Fruit fly (Drosophila melanogaster) whole organism, prepupa: ENCODE measurements around the gene CG3223.

Source experiments
- CG10631 ChIP-seq: fragments of 200-800 bp; sonication (Bioruptor generic); optimal IDR thresholded peaks from 2 replicates; lab custom pipeline; 2016; ENCODE audit warnings: missing biosample characterization, missing genetic modification characterization
- CG10669 ChIP-seq: fragments of 200-800 bp; sonication (Bioruptor generic); optimal IDR thresholded peaks from 3 replicates; lab custom pipeline; 2018; ENCODE audit warnings: missing biosample characterization, mild to moderate bottlenecking, missing genetic modification characterization, moderate library complexity
- CG11762 ChIP-seq: fragments of 200-800 bp; sonication (Bioruptor generic); optimal IDR thresholded peaks from 3 replicates; lab custom pipeline; 2016; ENCODE audit warnings: missing biosample characterization, missing genetic modification characterization; ENCODE audit not compliant: insufficient read depth
- CG15336 ChIP-seq: fragments of 200-800 bp; sonication (Bioruptor generic); IDR thresholded peaks from 2 replicates; pipeline ENCODE4 v1.3.6; 2022; ENCODE audit warnings: missing biosample characterization, missing genetic modification characterization
- CG1621 ChIP-seq: fragments of 200-800 bp; sonication (Bioruptor generic); optimal IDR thresholded peaks from 3 replicates; lab custom pipeline; 2018; ENCODE audit warnings: missing biosample characterization, mild to moderate bottlenecking, missing genetic modification characterization
- CG16779 ChIP-seq: fragments of 200-800 bp; sonication (Bioruptor generic); optimal IDR thresholded peaks from 3 replicates; lab custom pipeline; 2017; ENCODE audit warnings: missing biosample characterization, mild to moderate bottlenecking, missing genetic modification characterization
- CG31627 ChIP-seq: fragments of 200-800 bp; sonication (Bioruptor generic); optimal IDR thresholded peaks from 3 replicates; lab custom pipeline; 2016; ENCODE audit warnings: missing biosample characterization, missing genetic modification characterization
- CG34406 ChIP-seq: fragments of 200-800 bp; sonication (Bioruptor generic); optimal IDR thresholded peaks from 3 replicates; lab custom pipeline; 2016; ENCODE audit warnings: missing biosample characterization, missing genetic modification characterization
- CG3919 ChIP-seq: fragments of 200-800 bp; sonication (Bioruptor generic); optimal IDR thresholded peaks from 3 replicates; lab custom pipeline; 2016; ENCODE audit warnings: missing biosample characterization, missing genetic modification characterization
- CG4318 ChIP-seq: fragments of 200-800 bp; sonication (Bioruptor generic); optimal IDR thresholded peaks from 3 replicates; lab custom pipeline; 2017; ENCODE audit warnings: missing biosample characterization, mild to moderate bottlenecking, missing genetic modification characterization
- CG6792 ChIP-seq: fragments of 200-800 bp; sonication (Bioruptor generic); optimal IDR thresholded peaks from 3 replicates; lab custom pipeline; 2016; ENCODE audit warnings: missing biosample characterization, missing genetic modification characterization
- CG6808 ChIP-seq: fragments of 200-800 bp; sonication (Bioruptor generic); optimal IDR thresholded peaks from 3 replicates; lab custom pipeline; 2017; ENCODE audit warnings: missing biosample characterization, missing genetic modification characterization, mild to moderate bottlenecking, moderate library complexity, missing genetic modification reagents
- CG6854 ChIP-seq: fragments of 200-800 bp; sonication (Bioruptor generic); optimal IDR thresholded peaks from 2 replicates; lab custom pipeline; 2017; ENCODE audit warnings: missing biosample characterization, mild to moderate bottlenecking, missing genetic modification characterization
- CG7368 ChIP-seq: fragments of 200-800 bp; sonication (Bioruptor generic); optimal IDR thresholded peaks from 3 replicates; lab custom pipeline; 2016; ENCODE audit warnings: missing biosample characterization, missing genetic modification characterization
- CG8119 ChIP-seq: fragments of 200-800 bp; sonication (Bioruptor generic); IDR thresholded peaks from 3 replicates; pipeline ENCODE4 v1.3.6; 2022; ENCODE audit warnings: missing biosample characterization, missing genetic modification characterization
- CG8319 ChIP-seq: fragments of 200-800 bp; sonication (Bioruptor generic); optimal IDR thresholded peaks from 3 replicates; lab custom pipeline; 2016; ENCODE audit warnings: missing biosample characterization, missing genetic modification characterization
- CG8632 ChIP-seq: fragments of 200-800 bp; sonication (Bioruptor generic); optimal IDR thresholded peaks from 3 replicates; lab custom pipeline; 2016; ENCODE audit warnings: missing biosample characterization, missing genetic modification characterization
- CG9139 ChIP-seq: fragments of 200-800 bp; sonication (Bioruptor generic); optimal IDR thresholded peaks from 3 replicates; lab custom pipeline; 2017; ENCODE audit warnings: missing biosample characterization, mild to moderate bottlenecking, missing genetic modification characterization
- Eip78C ChIP-seq: fragments of 200-800 bp; sonication (Bioruptor generic); peaks from one replicate; lab custom pipeline; 2016; ENCODE audit warnings: missing biosample characterization, missing genetic modification characterization
- Ets21C ChIP-seq: fragments of 200-800 bp; sonication (Bioruptor generic); optimal IDR thresholded peaks from 3 replicates; lab custom pipeline; 2016; ENCODE audit warnings: missing biosample characterization, missing genetic modification characterization
- Ets96B ChIP-seq: fragments of 200-800 bp; optimal IDR thresholded peaks from 2 replicates; lab custom pipeline; 2019; ENCODE audit warnings: missing biosample characterization, mild to moderate bottlenecking, missing genetic modification characterization, moderate library complexity
- Gug ChIP-seq: fragments of 200-800 bp; sonication (Bioruptor generic); IDR thresholded peaks from 2 replicates; pipeline ENCODE4 v1.3.6; 2022; ENCODE audit warnings: missing biosample characterization, missing genetic modification characterization
- Hr4 ChIP-seq: fragments of 200-800 bp; sonication (Bioruptor generic); optimal IDR thresholded peaks from 3 replicates; lab custom pipeline; 2016; ENCODE audit warnings: missing biosample characterization, missing genetic modification characterization
- Lpt ChIP-seq: fragments of 200-800 bp; sonication (Bioruptor generic); optimal IDR thresholded peaks from 3 replicates; lab custom pipeline; 2016; ENCODE audit warnings: missing biosample characterization, missing genetic modification characterization
- Met ChIP-seq: fragments of 200-800 bp; sonication (Bioruptor generic); optimal IDR thresholded peaks from 3 replicates; lab custom pipeline; 2016; ENCODE audit warnings: missing biosample characterization, missing genetic modification characterization
- OdsH ChIP-seq: fragments of 200-800 bp; sonication (Bioruptor generic); optimal IDR thresholded peaks from 3 replicates; lab custom pipeline; 2016; ENCODE audit warnings: missing biosample characterization, missing genetic modification characterization
- Smox ChIP-seq: fragments of 200-800 bp; sonication (Bioruptor generic); optimal IDR thresholded peaks from 3 replicates; lab custom pipeline; 2016; ENCODE audit warnings: missing biosample characterization, missing genetic modification characterization
- Sox14 ChIP-seq: fragments of 200-800 bp; sonication (Bioruptor generic); optimal IDR thresholded peaks from 3 replicates; lab custom pipeline; 2016; ENCODE audit warnings: missing biosample characterization, missing genetic modification characterization
- Sox15 ChIP-seq: fragments of 200-800 bp; sonication (Bioruptor generic); optimal IDR thresholded peaks from 3 replicates; lab custom pipeline; 2016; ENCODE audit warnings: missing biosample characterization, missing genetic modification characterization
- acj6 ChIP-seq: fragments of 200-800 bp; sonication (Bioruptor generic); optimal IDR thresholded peaks from 3 replicates; lab custom pipeline; 2016; ENCODE audit warnings: missing biosample characterization, missing genetic modification characterization
- dac ChIP-seq: fragments of 200-800 bp; sonication (Bioruptor generic); optimal IDR thresholded peaks from 2 replicates; lab custom pipeline; 2017; ENCODE audit warnings: missing biosample characterization, mild to moderate bottlenecking, missing genetic modification characterization
- dsx ChIP-seq: fragments of 200-800 bp; optimal IDR thresholded peaks from 3 replicates; lab custom pipeline; 2019; ENCODE audit warnings: missing biosample characterization, mild to moderate bottlenecking, missing genetic modification characterization, moderate library complexity; ENCODE audit not compliant: poor library complexity, severe bottlenecking
- eg ChIP-seq: fragments of 200-800 bp; sonication (Bioruptor generic); IDR thresholded peaks from 3 replicates; pipeline ENCODE4 v1.3.6; 2022; ENCODE audit warnings: missing biosample characterization, missing genetic modification characterization
- esn ChIP-seq: fragments of 200-800 bp; sonication (Bioruptor generic); optimal IDR thresholded peaks from 2 replicates; lab custom pipeline; 2016; ENCODE audit warnings: missing biosample characterization, mild to moderate bottlenecking, missing genetic modification characterization, moderate library complexity
- fd59A ChIP-seq: fragments of 200-800 bp; sonication (Bioruptor generic); optimal IDR thresholded peaks from 2 replicates; lab custom pipeline; 2017; ENCODE audit warnings: missing biosample characterization, mild to moderate bottlenecking, missing genetic modification characterization, missing genetic modification reagents
- fkh ChIP-seq: fragments of 200-800 bp; sonication (Bioruptor generic); optimal IDR thresholded peaks from 3 replicates; lab custom pipeline; 2017; ENCODE audit warnings: missing biosample characterization, mild to moderate bottlenecking, missing genetic modification characterization, moderate library complexity
- lz ChIP-seq: fragments of 200-800 bp; sonication (Bioruptor generic); optimal IDR thresholded peaks from 3 replicates; lab custom pipeline; 2016; ENCODE audit warnings: missing biosample characterization, missing genetic modification characterization
- pdm3 ChIP-seq: fragments of 200-800 bp; sonication (Bioruptor generic); optimal IDR thresholded peaks from 3 replicates; lab custom pipeline; 2016; ENCODE audit warnings: missing biosample characterization, missing genetic modification characterization
- salr ChIP-seq, 2 experiments: fragments of 200-800 bp; sonication (Bioruptor generic); optimal IDR thresholded peaks; 3 replicates each; lab custom pipeline; 2016 to 2018; ENCODE audit warnings: missing biosample characterization in 2 of 2, missing genetic modification characterization in 2 of 2, mild to moderate bottlenecking in 1 of 2
- spab ChIP-seq: fragments of 200-800 bp; sonication (Bioruptor generic); optimal IDR thresholded peaks from 2 replicates; lab custom pipeline; 2017; ENCODE audit warnings: missing biosample characterization, mild to moderate bottlenecking, missing genetic modification characterization, missing genetic modification reagents
- ss ChIP-seq, 2 experiments: fragments of 200-800 bp; sonication (Bioruptor generic); optimal IDR thresholded peaks; 2 replicates in 1 of 2; 3 replicates in 1 of 2; lab custom pipeline; 2017 to 2018; ENCODE audit warnings: mild to moderate bottlenecking in 2 of 2, missing biosample characterization in 2 of 2, missing genetic modification characterization in 2 of 2, moderate library complexity in 1 of 2
- svp ChIP-seq: fragments of 200-800 bp; sonication (Bioruptor generic); peaks from one replicate; lab custom pipeline; 2016; ENCODE audit warnings: missing biosample characterization, missing genetic modification characterization
- topi ChIP-seq: fragments of 200-800 bp; sonication (Bioruptor generic); optimal IDR thresholded peaks from 3 replicates; lab custom pipeline; 2016; ENCODE audit warnings: missing biosample characterization, missing genetic modification characterization
- vri ChIP-seq: fragments of 200-800 bp; sonication (Bioruptor generic); optimal IDR thresholded peaks from 3 replicates; lab custom pipeline; 2016; ENCODE audit warnings: missing biosample characterization, mild to moderate bottlenecking, missing genetic modification characterization

Gene CG3223

dm6 chr3R:8009080-8009620 is at the start of gene CG3223, which contains the start of gene CG11052:
Gene CG3223 (plus strand): TSS chr3R:8009400.
Gene CG11052 (minus strand): TSS chr3R:8009297.
- TF ChIP-seq dsx (GFP tag; lab: Kevin White, UChicago) (no peak), Eip78C (GFP tag; lab: Kevin White, UChicago) (peak; percentile 46), vri (GFP tag; lab: Kevin White, UChicago) (no peak), Ets21C (GFP tag; lab: Kevin White, UChicago) (no peak), Sox14 (peak; percentile 46), CG8119 (GFP tag; lab: Robert Waterston, UW) (no peak), acj6 (GFP tag; lab: Kevin White, UChicago) (no peak), salr (GFP tag; optimal IDR thresholded peaks at IDR 0.05; lab: Kevin White, UChicago) (no peak), CG10669 (GFP tag; lab: Kevin White, UChicago) (no peak), svp (GFP tag; lab: Kevin White, UChicago) (peak; percentile 81), CG8319 (GFP tag; lab: Kevin White, UChicago) (no peak), esn (GFP tag; lab: Kevin White, UChicago) (peak; percentile 43), topi (GFP tag; lab: Kevin White, UChicago) (no peak), CG3919 (no peak)

DNA sequence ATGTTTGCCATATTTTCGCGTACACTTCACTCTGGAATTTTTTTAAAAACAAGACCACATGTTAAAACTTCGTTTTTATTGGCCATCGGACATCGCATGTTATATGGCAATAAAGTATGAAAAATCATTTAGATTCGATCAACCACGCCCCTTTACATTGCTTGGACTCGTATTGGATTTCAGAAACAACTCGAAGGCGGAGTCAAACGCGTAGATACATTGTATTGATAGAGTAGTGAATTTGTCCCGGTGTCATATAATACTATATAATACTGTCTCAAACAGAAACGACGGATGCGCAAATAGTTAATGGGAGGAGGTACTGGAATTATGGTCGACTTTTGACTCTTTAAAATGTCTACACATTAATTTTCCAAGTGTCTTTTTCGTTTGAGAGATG is 47.9 kb upstream of the CG3223 start:
- TF ChIP-seq CG15336 (no peak), CG34406 (GFP tag; lab: Kevin White, UChicago) (no peak), dsx (GFP tag; lab: Kevin White, UChicago) (peak; percentile 84)

dm6 chr3R:7962778-7963494 is 46.3 kb upstream of the CG3223 start:
- TF ChIP-seq CG1621 (tag; lab: Kevin White, UChicago) (no peak), dac (GFP tag; lab: Kevin White, UChicago) (peak; percentile 61), Hr4 (GFP tag; lab: Kevin White, UChicago) (peak; percentile 64), CG10631 (GFP tag; lab: Kevin White, UChicago) (peak; percentile 77), CG8632 (GFP tag; lab: Kevin White, UChicago) (peak; percentile 46), CG16779 (tag; lab: Kevin White, UChicago) (peak; percentile 9), CG31627 (peak; percentile 66), Met (GFP tag; lab: Kevin White, UChicago) (peak; percentile 61), CG9139 (GFP tag; lab: Kevin White, UChicago) (peak; percentile 40), CG7368 (GFP tag; lab: Kevin White, UChicago) (peak; percentile 30), topi (GFP tag; lab: Kevin White, UChicago) (peak; percentile 57), salr (GFP tag; optimal IDR thresholded peaks at IDR 0.05; lab: Kevin White, UChicago) (peak in 1 of 2 experiments; percentile 90), Lpt (GFP tag; lab: Kevin White, UChicago) (peak; percentile 41), Gug (GFP tag; lab: Robert Waterston, UW) (no peak), Ets96B (tag; lab: Kevin White, UChicago) (peak; percentile 71), CG11762 (peak; percentile 53), OdsH (peak; percentile 81), CG34406 (GFP tag; lab: Kevin White, UChicago) (peak; percentile 66), CG6792 (peak; percentile 53), dsx (GFP tag; lab: Kevin White, UChicago) (peak; percentile 81), fkh (GFP tag; lab: Kevin White, UChicago) (no peak), fd59A (GFP tag; lab: Kevin White, UChicago) (peak; percentile 72), vri (GFP tag; lab: Kevin White, UChicago) (no peak), CG6808 (GFP tag; lab: Kevin White, UChicago) (peak; percentile 79), Sox14 (peak; percentile 47), Ets21C (GFP tag; lab: Kevin White, UChicago) (peak; percentile 56), Sox15 (GFP tag; lab: Kevin White, UChicago) (peak; percentile 67), Eip78C (GFP tag; lab: Kevin White, UChicago) (peak; percentile 91), lz (GFP tag; lab: Kevin White, UChicago) (peak; percentile 54), CG4318 (GFP tag; lab: Kevin White, UChicago) (peak; percentile 85), svp (GFP tag; lab: Kevin White, UChicago) (peak; percentile 79), Smox (GFP tag; lab: Kevin White, UChicago) (peak; percentile 52), spab (GFP tag; lab: Kevin White, UChicago) (peak; percentile 81), pdm3 (peak; percentile 65), CG6854 (GFP tag; lab: Kevin White, UChicago) (no peak), ss (GFP tag; optimal IDR thresholded peaks at IDR 0.05; lab: Kevin White, UChicago) (peak; percentile 21 to 68), eg (peak; percentile 56)
